Worm (Caenorhabditis elegans): ENCODE data around the gene ser-1.

ser-1 gene

ce11 chrX:16559387-16559786 lies 20.2 kb upstream of the ser-1 start:
- TF ChIP-seq snpc-3.4 (tag; optimal IDR thresholded peaks at IDR 0.05) (no peak), nhr-80 (tag; optimal IDR thresholded peaks at IDR 0.05) (no peak)

- no peak for TF ChIP-seq egl-44 (GFP tag; IDR thresholded peaks at IDR 0.05)
- TF ChIP-seq ztf-18 (tag; optimal IDR thresholded peaks at IDR 0.05) = no peak
- TF ChIP-seq C06A6.2 (GFP tag; conservative IDR thresholded peaks at IDR 0.05) = no peak
- no peak for TF ChIP-seq cebp-2 (GFP tag; IDR thresholded peaks at IDR 0.05)
- no peak for TF ChIP-seq dpl-1 (GFP tag; optimal IDR thresholded peaks at IDR 0.05)
- no peak for TF ChIP-seq nhr-27 (tag; optimal IDR thresholded peaks at IDR 0.05)
Measured at ce11 chrX:16560895-16561294, 18.6 kb upstream of the ser-1 start.

ce11 chrX:16564515-16565285 lies 14.8 kb upstream of the ser-1 start:
- no peak for TF ChIP-seq K11D2.4 (GFP tag; IDR thresholded peaks at IDR 0.05)
- TF ChIP-seq aptf-2 (GFP tag; conservative IDR thresholded peaks at IDR 0.05) = no peak
- TF ChIP-seq T26A5.8 (tag; optimal IDR thresholded peaks at IDR 0.05) = no peak
- peak; percentile 89 for TF ChIP-seq hmg-1.2 (GFP tag; IDR thresholded peaks at IDR 0.05)
- TF ChIP-seq lsl-1 (GFP tag; optimal IDR thresholded peaks at IDR 0.05) = no peak
- TF ChIP-seq egl-18 (GFP tag; IDR thresholded peaks at IDR 0.05) = no peak
- TF ChIP-seq egrh-3 (GFP tag; IDR thresholded peaks at IDR 0.05) = no peak
- TF ChIP-seq dpl-1 (GFP tag; optimal IDR thresholded peaks at IDR 0.05) = no peak
- TF ChIP-seq lir-1 (GFP tag; conservative IDR thresholded peaks at IDR 0.05) = no peak
- TF ChIP-seq cebp-1 (GFP tag; IDR thresholded peaks at IDR 0.05) = no peak
- no peak for TF ChIP-seq cebp-1 (tag; optimal IDR thresholded peaks at IDR 0.05)
- TF ChIP-seq lsy-27 (tag; optimal IDR thresholded peaks at IDR 0.05; ENCODE audit: borderline replicate concordance, insufficient read depth) = no peak
- no peak for TF ChIP-seq ama-1 (optimal IDR thresholded peaks at IDR 0.05)
- no peak for TF ChIP-seq ama-1 (GFP tag; optimal IDR thresholded peaks at IDR 0.05)
- no peak for TF ChIP-seq hsf-1 (GFP tag; IDR thresholded peaks at IDR 0.05)
- TF ChIP-seq ztf-22 (GFP tag; optimal IDR thresholded peaks at IDR 0.05) = no peak
- peak; percentile 77 for TF ChIP-seq snpc-1.3 (tag; optimal IDR thresholded peaks at IDR 0.05; ENCODE audit: insufficient read depth)
- TF ChIP-seq ceh-27 (GFP tag; optimal IDR thresholded peaks at IDR 0.05) = no peak
- TF ChIP-seq Y67H2A.10 (GFP tag; conservative IDR thresholded peaks at IDR 0.05) = no peak
- no peak for TF ChIP-seq fkh-3 (tag; optimal IDR thresholded peaks at IDR 0.05)
- no peak for TF ChIP-seq nhr-27 (tag; optimal IDR thresholded peaks at IDR 0.05)
- TF ChIP-seq F39B2.1 (GFP tag; IDR thresholded peaks at IDR 0.05) = no peak
- peak; percentile 81 for TF ChIP-seq him-1 (tag; optimal IDR thresholded peaks at IDR 0.05)
- TF ChIP-seq D2030.7 (GFP tag; IDR thresholded peaks at IDR 0.05) = peak; percentile 75
- TF ChIP-seq F52B5.7 (tag; optimal IDR thresholded peaks at IDR 0.05) = no peak
- no peak for TF ChIP-seq ceh-79 (tag; optimal IDR thresholded peaks at IDR 0.05)
- TF ChIP-seq attf-6 (GFP tag; IDR thresholded peaks at IDR 0.05) = peak; percentile 82
- no peak for TF ChIP-seq lin-26 (GFP tag; IDR thresholded peaks at IDR 0.05)
- no peak for TF ChIP-seq attf-3 (GFP tag; conservative IDR thresholded peaks at IDR 0.05)
- no peak for TF ChIP-seq ztf-26 (tag; optimal IDR thresholded peaks at IDR 0.05)
- TF ChIP-seq B0336.3 (GFP tag; IDR thresholded peaks at IDR 0.05) = no peak
- peak; percentile 14 for TF ChIP-seq B0261.1 (tag; optimal IDR thresholded peaks at IDR 0.05)
- TF ChIP-seq xnd-1 (tag; optimal IDR thresholded peaks at IDR 0.05) = no peak
- TF ChIP-seq snpc-4 (GFP tag; optimal IDR thresholded peaks at IDR 0.05) = peak; percentile 95
- TF ChIP-seq snpc-4 (tag; optimal IDR thresholded peaks at IDR 0.05) = peak; percentile 85 to 98 (median 94)
- no peak for TF ChIP-seq ceh-91 (GFP tag; IDR thresholded peaks at IDR 0.05)
- no peak for TF ChIP-seq rcor-1 (GFP tag; IDR thresholded peaks at IDR 0.05)
- no peak for TF ChIP-seq atf-7 (tag; optimal IDR thresholded peaks at IDR 0.05)
- TF ChIP-seq F22D6.2 (tag; optimal IDR thresholded peaks at IDR 0.05) = no peak
- no peak for TF ChIP-seq ekl-4 (GFP tag; IDR thresholded peaks at IDR 0.05)

All from whole organism, young adult.